Fruit fly (Drosophila melanogaster): ENCODE data around the gene CG16956.

CG16956 gene

DNA sequence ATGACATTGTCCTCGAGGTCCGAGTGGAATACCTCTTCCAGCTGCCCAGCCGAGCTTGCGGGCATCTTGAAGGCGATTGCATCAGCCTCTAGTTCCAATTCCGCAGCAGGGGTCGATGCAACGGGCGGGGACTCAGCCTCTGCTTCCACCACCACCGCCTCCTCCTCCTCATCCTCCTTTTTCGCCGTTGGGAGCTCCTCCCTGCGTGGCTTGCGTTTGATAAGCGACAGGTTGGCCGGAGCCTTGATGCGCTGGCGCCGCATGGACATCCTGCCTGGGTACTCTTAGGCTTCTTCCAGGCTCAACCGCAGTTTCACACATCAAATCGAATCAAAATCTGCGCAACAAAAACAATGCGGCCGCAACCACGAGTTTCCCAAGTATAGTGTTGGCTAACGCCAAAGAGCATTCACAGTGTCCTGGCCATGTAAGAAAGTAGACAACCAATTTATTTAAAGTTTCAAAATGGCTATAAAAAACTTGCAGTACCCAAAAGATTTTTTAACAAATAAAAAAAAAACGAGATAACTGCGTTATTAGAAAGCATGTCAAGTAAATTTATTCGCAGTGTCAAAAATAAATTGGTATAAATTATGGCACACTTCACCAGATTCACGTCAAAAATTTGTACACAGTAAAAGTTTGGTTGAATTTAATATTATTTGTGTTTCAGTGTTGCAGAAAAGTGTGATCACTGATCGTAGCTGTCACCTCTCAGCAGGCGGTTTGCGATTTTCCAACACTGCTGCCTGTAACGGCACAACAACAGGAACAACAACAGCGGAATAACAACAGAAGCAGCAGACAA lies 40.7 kb downstream of the CG16956 start, which contains the start of the genes Bdp1 and CG6565:
TSS of gene Bdp1 (minus strand) at position 456 of the 808 bp plus-strand sequence.
TSS of gene CG6565 (plus strand) at position 585 of the 808 bp plus-strand sequence.
- TF ChIP-seq Dll (optimal IDR thresholded peaks at IDR 0.05): no peak
- no peak for TF ChIP-seq CG8478 (optimal IDR thresholded peaks at IDR 0.05)
- TF ChIP-seq pan (optimal IDR thresholded peaks at IDR 0.05): no peak
- no peak for TF ChIP-seq EcR (GFP tag; optimal IDR thresholded peaks at IDR 0.05)
- no peak for TF ChIP-seq usp (GFP tag; optimal IDR thresholded peaks at IDR 0.05)
- no peak for TF ChIP-seq psq (optimal IDR thresholded peaks at IDR 0.05)

DNA sequence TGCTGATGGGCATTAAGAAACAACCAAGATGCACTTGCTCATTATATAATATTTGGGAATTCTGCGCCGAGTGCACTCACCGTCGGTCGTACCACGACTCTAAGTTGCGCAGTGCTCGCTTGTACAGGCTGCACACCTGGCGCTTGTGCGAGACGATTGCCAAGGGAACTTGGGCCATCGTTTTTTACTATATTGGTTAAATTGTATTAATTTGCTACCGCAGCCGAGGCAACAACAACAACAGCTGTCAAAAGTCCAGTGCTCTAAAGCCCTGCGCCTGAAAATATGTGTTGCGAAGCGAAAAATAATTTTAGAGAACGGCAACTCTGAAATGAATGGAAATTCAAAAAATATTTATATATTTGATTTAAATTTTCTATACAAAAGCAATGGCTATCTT lies 43.6 kb downstream of the CG16956 start, which contains the start of gene ND-B22:
TSS of gene ND-B22 (minus strand) at position 349 of the 400 bp plus-strand sequence.
- TF ChIP-seq Dll (optimal IDR thresholded peaks at IDR 0.05): no peak
- TF ChIP-seq usp (GFP tag; optimal IDR thresholded peaks at IDR 0.05): no peak
- TF ChIP-seq pan (optimal IDR thresholded peaks at IDR 0.05): no peak
- no peak for TF ChIP-seq EcR (GFP tag; optimal IDR thresholded peaks at IDR 0.05)
- TF ChIP-seq psq (optimal IDR thresholded peaks at IDR 0.05): no peak
- no peak for TF ChIP-seq CG8478 (optimal IDR thresholded peaks at IDR 0.05)

DNA sequence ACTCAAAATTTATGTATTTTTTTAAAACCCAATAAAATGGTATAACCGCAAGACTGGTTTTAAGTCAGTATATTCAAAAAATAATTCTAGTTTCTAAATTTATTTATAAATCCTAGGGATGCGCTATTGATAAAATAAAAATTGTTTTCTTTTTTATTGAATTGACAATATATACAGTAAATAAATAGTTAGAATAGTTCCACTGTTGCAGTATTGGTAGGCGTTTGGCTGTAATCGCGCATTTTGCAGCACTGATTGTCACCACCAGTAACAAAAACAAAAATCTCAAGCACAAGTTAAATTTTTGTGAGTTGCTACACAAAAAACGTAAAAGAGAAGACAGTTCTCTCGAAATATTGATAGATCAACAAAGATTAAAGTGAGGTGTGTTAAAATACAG lies 45.4 kb downstream of the CG16956 start, which contains the start of gene CG31855:
TSS of gene CG31855 (plus strand) at position 265 of the 400 bp plus-strand sequence.
- TF ChIP-seq psq (optimal IDR thresholded peaks at IDR 0.05) (no peak), pan (optimal IDR thresholded peaks at IDR 0.05) (no peak), EcR (GFP tag; optimal IDR thresholded peaks at IDR 0.05) (no peak), CG8478 (optimal IDR thresholded peaks at IDR 0.05) (no peak), Dll (optimal IDR thresholded peaks at IDR 0.05) (no peak), usp (GFP tag; optimal IDR thresholded peaks at IDR 0.05) (no peak)

DNA sequence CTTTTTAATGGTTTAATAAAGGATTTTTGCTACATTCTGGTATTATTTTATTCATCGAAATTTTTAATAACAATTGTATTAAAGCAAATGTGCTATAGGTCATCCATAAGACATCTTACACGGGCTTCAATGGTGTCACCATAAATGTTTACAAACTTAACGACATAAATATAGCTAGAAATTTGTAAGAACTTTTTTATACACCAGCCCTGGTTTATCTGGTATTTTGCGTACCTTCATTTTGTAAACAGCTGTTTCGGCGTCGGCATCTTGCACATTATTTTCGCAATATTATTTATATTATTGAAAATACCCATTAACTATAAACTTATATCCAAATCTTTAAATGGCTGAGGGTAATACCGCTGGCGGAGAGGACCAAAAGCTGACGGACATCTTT lies 47.0 kb downstream of the CG16956 start, which contains the start of gene Tap42:
TSS of gene Tap42 (plus strand) at position 240 of the 400 bp plus-strand sequence.
- TF ChIP-seq usp (GFP tag; optimal IDR thresholded peaks at IDR 0.05): no peak
- TF ChIP-seq EcR (GFP tag; optimal IDR thresholded peaks at IDR 0.05): no peak
- no peak for TF ChIP-seq psq (optimal IDR thresholded peaks at IDR 0.05)
- TF ChIP-seq Dll (optimal IDR thresholded peaks at IDR 0.05): no peak
- TF ChIP-seq CG8478 (optimal IDR thresholded peaks at IDR 0.05): no peak
- no peak for TF ChIP-seq pan (optimal IDR thresholded peaks at IDR 0.05)

DNA sequence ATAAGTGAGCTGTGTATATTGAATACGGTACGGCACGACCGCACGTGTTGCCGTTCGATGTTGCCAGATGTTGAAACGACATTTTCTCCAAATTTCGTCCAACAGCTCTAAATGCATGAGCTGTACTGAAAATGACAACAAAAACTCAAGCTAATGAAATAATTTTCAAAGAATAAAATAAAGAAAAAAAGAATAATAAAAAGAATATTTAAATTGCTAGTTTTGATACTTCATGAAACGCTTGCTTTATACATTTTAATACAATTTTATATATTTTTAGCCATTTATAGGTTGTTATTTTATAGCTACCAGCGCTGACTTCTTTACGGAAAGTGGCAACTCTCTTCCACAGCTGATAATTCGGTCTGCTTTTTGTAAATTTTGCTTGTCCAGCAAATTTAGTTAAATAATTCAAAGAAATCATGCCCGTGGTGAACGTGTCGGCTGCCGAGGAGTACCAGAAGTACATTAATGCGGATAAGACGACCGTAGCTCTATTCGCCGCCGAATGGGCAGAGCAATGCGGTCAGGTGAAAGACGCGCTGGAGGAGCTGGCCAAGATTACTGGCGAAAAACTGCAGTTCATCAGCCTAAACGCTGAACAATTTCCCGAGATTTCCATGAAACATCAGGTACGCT lies 48.1 kb downstream of the CG16956 start, which contains the start of the genes Nnp-1 and Grx3:
TSS of gene Nnp-1 (minus strand) at position 81 of the 639 bp plus-strand sequence.
TSS of gene Grx3 (plus strand) at position 339 of the 639 bp plus-strand sequence.
- TF ChIP-seq psq (optimal IDR thresholded peaks at IDR 0.05): no peak
- TF ChIP-seq EcR (GFP tag; optimal IDR thresholded peaks at IDR 0.05): no peak
- TF ChIP-seq pan (optimal IDR thresholded peaks at IDR 0.05): no peak

Measured in whole organism.